Fruit fly (Drosophila melanogaster): Measurements from ENCODE around the gene ear.

- TF ChIP-seq Myc (optimal IDR thresholded peaks at IDR 0.05) = no peak
- no peak for TF ChIP-seq ttk (optimal IDR thresholded peaks at IDR 0.05)
- no peak for TF ChIP-seq psq (optimal IDR thresholded peaks at IDR 0.05)
- TF ChIP-seq h (optimal IDR thresholded peaks at IDR 0.05) = no peak
Observed at dm6 chr3R:15332994-15333393, 12.4 kb downstream of the ear start, which contains the start of the genes Fkbp39 and Cyfip.
